Fruit fly (Drosophila melanogaster): Measurements from ENCODE around the gene Ccp84Ab.

The Ccp84Ab gene

DNA sequence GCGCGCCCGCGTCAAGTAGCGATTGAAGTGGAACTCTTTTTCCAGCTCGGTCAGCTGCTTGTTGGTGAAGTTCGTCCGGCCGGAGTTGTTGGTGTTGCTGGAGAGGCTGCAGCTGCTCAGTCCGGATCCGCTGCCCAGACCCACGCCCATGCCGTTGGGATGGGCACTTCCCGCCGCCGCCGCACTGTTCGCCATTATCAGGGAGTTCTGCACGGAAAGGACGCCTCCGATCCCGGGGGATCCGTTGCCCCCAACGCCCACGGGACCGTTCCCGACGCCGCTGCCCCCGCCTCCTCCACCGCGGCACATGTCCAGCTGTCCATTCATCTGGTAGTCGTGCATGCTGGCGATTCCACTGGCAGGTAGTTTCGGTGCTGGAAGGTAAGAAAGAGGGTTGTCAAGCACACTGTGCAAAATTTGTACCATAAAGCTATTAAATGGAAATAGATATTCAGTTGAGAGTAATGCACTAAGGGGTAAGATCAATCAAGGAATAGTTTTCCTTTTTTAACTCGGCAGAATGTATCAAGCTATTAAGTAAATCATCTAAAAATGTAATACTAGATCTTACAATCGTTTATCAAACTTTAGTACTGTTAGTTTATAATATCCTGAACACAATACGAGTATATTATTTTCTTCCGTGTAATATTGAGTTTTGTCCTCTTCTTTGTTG, 39.9 kb downstream of the Ccp84Ab start:
- no peak for TF ChIP-seq CG17801 (GFP tag; optimal IDR thresholded peaks at IDR 0.05; ENCODE audit: partially characterized antibody)

DNA sequence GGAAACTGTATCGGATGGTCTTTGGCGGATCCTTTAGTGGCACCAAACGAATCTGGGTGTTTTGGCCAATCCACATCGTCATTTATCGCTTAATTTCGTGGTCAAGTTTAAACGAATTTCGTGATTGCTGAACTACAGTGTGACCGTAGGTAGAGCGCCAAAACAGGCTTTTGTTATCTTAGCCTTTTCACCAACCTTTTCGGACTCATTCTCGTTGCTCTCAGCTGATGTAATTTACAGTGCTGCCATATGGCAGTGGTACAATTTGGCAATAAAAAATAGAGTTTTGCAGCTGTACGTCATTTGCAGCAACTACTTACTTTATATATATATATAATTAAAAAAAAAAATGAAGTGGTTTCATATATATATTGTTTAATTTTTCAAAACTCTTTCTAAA, 42.7 kb downstream of the Ccp84Ab start, which contains the start of gene agt:
Gene agt (minus strand): TSS at position 160 of the 400 bp plus-strand sequence.
- TF ChIP-seq CG17801 (GFP tag; optimal IDR thresholded peaks at IDR 0.05; ENCODE audit: partially characterized antibody): no peak

DNA sequence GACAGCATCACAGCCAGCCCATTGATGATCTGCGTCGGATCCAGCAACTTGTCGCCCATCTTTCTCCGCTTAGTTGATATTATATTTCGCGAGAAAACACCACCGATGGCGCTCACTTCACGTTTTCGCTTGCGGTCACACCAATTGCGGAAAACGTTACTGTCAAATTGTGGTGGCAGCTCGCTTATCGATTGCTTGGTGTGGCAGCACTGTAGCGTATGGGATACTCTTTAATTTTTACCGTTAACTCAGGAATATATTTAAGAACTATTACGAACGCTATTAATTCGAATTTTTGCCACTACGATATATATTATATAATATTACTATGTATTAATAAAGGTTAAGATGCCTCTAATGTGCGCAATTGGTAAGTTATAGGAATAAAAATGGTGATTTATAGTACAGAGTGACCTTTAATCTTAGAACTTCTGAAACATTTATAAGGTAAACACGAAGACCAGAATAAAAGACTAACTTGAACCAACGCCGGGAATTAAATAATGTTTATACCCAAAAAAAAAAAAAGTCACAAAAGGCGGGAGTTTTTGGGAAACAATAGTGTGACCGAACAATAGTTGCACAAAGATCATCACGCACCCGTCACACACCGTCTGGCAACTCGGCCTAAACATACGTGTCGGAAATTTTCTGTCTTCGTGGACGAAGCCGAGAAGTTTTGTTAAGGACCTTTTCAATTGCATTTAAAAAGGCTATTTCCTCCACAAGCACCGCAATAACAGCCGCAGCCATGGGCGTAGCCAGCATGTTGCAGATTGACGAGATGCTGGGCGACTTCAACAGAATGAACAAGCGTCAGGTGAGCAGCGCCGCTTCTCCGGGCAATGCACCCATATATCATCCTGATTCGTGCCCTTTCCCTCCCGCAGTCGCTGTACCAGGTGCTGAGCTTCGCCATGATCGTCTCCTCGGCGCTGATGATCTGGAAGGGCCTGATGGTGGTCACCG, 45.1 kb downstream of the Ccp84Ab start, which contains the start of the genes CG1307 and twr:
Gene CG1307 (minus strand): TSS at position 165 of the 969 bp plus-strand sequence.
Gene twr (plus strand): TSS at position 605 of the 969 bp plus-strand sequence.
- no peak for TF ChIP-seq CG17801 (GFP tag; optimal IDR thresholded peaks at IDR 0.05; ENCODE audit: partially characterized antibody)
